Worm (Caenorhabditis elegans): ENCODE results near the gene R01H10.4.

R01H10.4 gene

ce11 chrIII:10254583-10254982 lies at the start of gene R01H10.4:
R01H10.4 (plus strand) TSS chrIII:10254818.
- TF ChIP-seq ztf-1 (GFP tag; conservative IDR thresholded peaks at IDR 0.05), result no peak
- TF ChIP-seq lin-11 (tag; optimal IDR thresholded peaks at IDR 0.05), result no peak
- TF ChIP-seq unc-62 (GFP tag; optimal IDR thresholded peaks at IDR 0.05), result no peak
- no peak for TF ChIP-seq lin-39 (tag; optimal IDR thresholded peaks at IDR 0.05)
- TF ChIP-seq F13H6.1 (tag; optimal IDR thresholded peaks at IDR 0.05), result no peak
- TF ChIP-seq nhr-21 (tag; optimal IDR thresholded peaks at IDR 0.05), result no peak
- TF ChIP-seq egl-27 (tag; optimal IDR thresholded peaks at IDR 0.05), result no peak
- TF ChIP-seq Y55F3AM.14 (GFP tag; optimal IDR thresholded peaks at IDR 0.05), result no peak
- TF ChIP-seq unc-39 (tag; optimal IDR thresholded peaks at IDR 0.05), result no peak
- no peak for TF ChIP-seq zag-1 (tag; optimal IDR thresholded peaks at IDR 0.05)
- TF ChIP-seq elt-3 (tag; optimal IDR thresholded peaks at IDR 0.05), result no peak
- no peak for TF ChIP-seq ZK546.5 (tag; optimal IDR thresholded peaks at IDR 0.05)

ce11 chrIII:10206352-10206751 lies 48.3 kb upstream of the R01H10.4 start:
- TF ChIP-seq mdl-1 (tag; optimal IDR thresholded peaks at IDR 0.05) (no peak), unc-62 (GFP tag; optimal IDR thresholded peaks at IDR 0.05) (no peak), ztf-4 (tag; optimal IDR thresholded peaks at IDR 0.05) (no peak), skn-1 (tag; optimal IDR thresholded peaks at IDR 0.05) (no peak), sma-9 (GFP tag; optimal IDR thresholded peaks at IDR 0.05) (no peak), sma-9 (tag; optimal IDR thresholded peaks at IDR 0.05) (no peak), ztf-1 (GFP tag; conservative IDR thresholded peaks at IDR 0.05) (no peak), lin-11 (tag; optimal IDR thresholded peaks at IDR 0.05) (no peak), peb-1 (tag; optimal IDR thresholded peaks at IDR 0.05) (no peak), dmd-4 (tag; optimal IDR thresholded peaks at IDR 0.05) (no peak), gmeb-1 (tag; optimal IDR thresholded peaks at IDR 0.05) (no peak), nhr-23 (tag; optimal IDR thresholded peaks at IDR 0.05) (no peak), nhr-11 (tag; optimal IDR thresholded peaks at IDR 0.05) (no peak), ceh-16 (tag; optimal IDR thresholded peaks at IDR 0.05) (no peak), nhr-21 (tag; optimal IDR thresholded peaks at IDR 0.05) (no peak), unc-55 (GFP tag; optimal IDR thresholded peaks at IDR 0.05) (no peak), elt-1 (tag; optimal IDR thresholded peaks at IDR 0.05) (no peak), lin-39 (tag; optimal IDR thresholded peaks at IDR 0.05) (no peak), egl-27 (tag; optimal IDR thresholded peaks at IDR 0.05) (no peak)

- no peak for TF ChIP-seq Y55F3AM.14 (GFP tag; optimal IDR thresholded peaks at IDR 0.05)
- TF ChIP-seq crh-2 (tag; optimal IDR thresholded peaks at IDR 0.05), result no peak
- TF ChIP-seq F13H6.1 (tag; optimal IDR thresholded peaks at IDR 0.05), result no peak
- TF ChIP-seq aly-2 (tag; optimal IDR thresholded peaks at IDR 0.05), result no peak
- no peak for TF ChIP-seq snpc-4 (tag; optimal IDR thresholded peaks at IDR 0.05)
- TF ChIP-seq mbf-1 (tag; optimal IDR thresholded peaks at IDR 0.05), result no peak
- no peak for TF ChIP-seq sem-4 (tag; optimal IDR thresholded peaks at IDR 0.05)
- no peak for TF ChIP-seq nhr-23 (tag; optimal IDR thresholded peaks at IDR 0.05)
- no peak for TF ChIP-seq ztf-1 (GFP tag; conservative IDR thresholded peaks at IDR 0.05)
- TF ChIP-seq nhr-12 (tag; optimal IDR thresholded peaks at IDR 0.05), result no peak
- no peak for TF ChIP-seq unc-39 (tag; optimal IDR thresholded peaks at IDR 0.05)
- no peak for TF ChIP-seq R02D3.7 (tag; optimal IDR thresholded peaks at IDR 0.05)
- TF ChIP-seq lin-13 (GFP tag; optimal IDR thresholded peaks at IDR 0.05), result no peak
- no peak for TF ChIP-seq skn-1 (tag; optimal IDR thresholded peaks at IDR 0.05)
- no peak for TF ChIP-seq unc-55 (GFP tag; optimal IDR thresholded peaks at IDR 0.05)
- no peak for TF ChIP-seq elt-1 (tag; optimal IDR thresholded peaks at IDR 0.05)
These were observed 44.9 kb upstream of the R01H10.4 start, which contains the start of gene T20G5.9 for ce11 chrIII:10209703-10210102. T20G5.9 (plus strand) TSS chrIII:10209840.

- TF ChIP-seq unc-55 (GFP tag; optimal IDR thresholded peaks at IDR 0.05) (peak; percentile 18), ztf-11 (tag; optimal IDR thresholded peaks at IDR 0.05) (no peak), lin-13 (GFP tag; optimal IDR thresholded peaks at IDR 0.05) (no peak), ceh-82 (tag; optimal IDR thresholded peaks at IDR 0.05) (no peak), lsy-2 (tag; optimal IDR thresholded peaks at IDR 0.05) (peak in 1 of 2 experiments; percentile 19)
These were observed 42.6 kb upstream of the R01H10.4 start, which contains the start of the genes blos-1 and best-18 for ce11 chrIII:10211889-10212494. blos-1 (minus strand) TSS chrIII:10211946. best-18 (plus strand) TSS chrIII:10212396.
